Worm (Caenorhabditis elegans) whole organism, early embryonic: Measurements from ENCODE around the gene C27D6.3.

Experiments
- B0310.2 ChIP-seq: sonication (generic microtip); optimal IDR thresholded peaks from 2 replicates; lab custom pipeline; 2016; ENCODE audit warnings: mild to moderate bottlenecking, missing genetic modification characterization, missing compliant biosample characterization
- F13C5.2 ChIP-seq: sonication (generic microtip); optimal IDR thresholded peaks from 2 replicates; lab custom pipeline; 2017; ENCODE audit warnings: mild to moderate bottlenecking, missing genetic modification characterization, inconsistent platforms, missing compliant biosample characterization
- ama-1 ChIP-seq: fragments of 150-350 bp; optimal IDR thresholded peaks from 2 replicates; lab custom pipeline; 2014
- flt-1 ChIP-seq: fragments of 200-800 bp; sonication (Bioruptor generic); IDR thresholded peaks from 2 replicates; pipeline ENCODE4 v1.3.6; 2022; ENCODE audit warnings: missing genetic modification characterization, missing compliant biosample characterization
- hmbx-1 ChIP-seq: sonication (generic microtip); optimal IDR thresholded peaks from 2 replicates; lab custom pipeline; 2016; ENCODE audit warnings: mild to moderate bottlenecking, missing genetic modification characterization, missing compliant biosample characterization
- hmg-4 ChIP-seq: fragments of 200-800 bp; sonication (Bioruptor generic); optimal IDR thresholded peaks from 2 replicates; lab custom pipeline; 2018; ENCODE audit warnings: mild to moderate bottlenecking, missing genetic modification characterization, missing compliant biosample characterization
- hnd-1 ChIP-seq: sonication (generic microtip); optimal IDR thresholded peaks from 2 replicates; lab custom pipeline; 2016; ENCODE audit warnings: missing genetic modification characterization, missing compliant biosample characterization
- pes-1 ChIP-seq: fragments of 200-800 bp; sonication (Bioruptor generic); IDR thresholded peaks from 2 replicates; pipeline ENCODE4 v1.3.6; 2022; ENCODE audit warnings: missing genetic modification reagents, missing genetic modification characterization, missing compliant biosample characterization
- scrt-1 ChIP-seq: fragments of 200-800 bp; sonication (Bioruptor generic); IDR thresholded peaks from 2 replicates; pipeline ENCODE4 v1.3.6; 2022; ENCODE audit warnings: missing genetic modification characterization, missing compliant biosample characterization
- tbx-11 ChIP-seq: fragments of 200-800 bp; sonication (Bioruptor generic); IDR thresholded peaks from 2 replicates; pipeline ENCODE4 v1.3.6; 2022; ENCODE audit warnings: missing genetic modification characterization, missing compliant biosample characterization
- tbx-37 ChIP-seq: fragments of 200-800 bp; sonication (Bioruptor generic); conservative IDR thresholded peaks from 2 replicates; pipeline ENCODE4 v1.3.6; 2022; ENCODE audit warnings: missing genetic modification reagents, missing genetic modification characterization, missing compliant biosample characterization
- tra-4 ChIP-seq: sonication (generic microtip); optimal IDR thresholded peaks from 2 replicates; lab custom pipeline; 2017; ENCODE audit warnings: missing genetic modification characterization, missing compliant biosample characterization

ce11 chrII:5209122-5209521 lies 34.9 kb upstream of the C27D6.3 start:
- TF ChIP-seq flt-1 (GFP tag; lab: Robert Waterston, UW) (no peak), hmg-4 (GFP tag; lab: Kevin White, UChicago) (no peak), tbx-11 (GFP tag; lab: Robert Waterston, UW) (no peak), ama-1 (lab: Kevin White, UChicago) (no peak), scrt-1 (GFP tag; lab: Robert Waterston, UW) (no peak), tra-4 (tag; lab: Kevin White, UChicago) (no peak), hmbx-1 (tag; lab: Kevin White, UChicago) (no peak), pes-1 (no peak), F13C5.2 (no peak), hnd-1 (tag; lab: Kevin White, UChicago) (no peak), tbx-37 (GFP tag; lab: Robert Waterston, UW) (no peak), B0310.2 (tag; lab: Kevin White, UChicago) (no peak)
